Fruit fly (Drosophila melanogaster): ENCODE results near the gene Cog8.

Gene Cog8

DNA sequence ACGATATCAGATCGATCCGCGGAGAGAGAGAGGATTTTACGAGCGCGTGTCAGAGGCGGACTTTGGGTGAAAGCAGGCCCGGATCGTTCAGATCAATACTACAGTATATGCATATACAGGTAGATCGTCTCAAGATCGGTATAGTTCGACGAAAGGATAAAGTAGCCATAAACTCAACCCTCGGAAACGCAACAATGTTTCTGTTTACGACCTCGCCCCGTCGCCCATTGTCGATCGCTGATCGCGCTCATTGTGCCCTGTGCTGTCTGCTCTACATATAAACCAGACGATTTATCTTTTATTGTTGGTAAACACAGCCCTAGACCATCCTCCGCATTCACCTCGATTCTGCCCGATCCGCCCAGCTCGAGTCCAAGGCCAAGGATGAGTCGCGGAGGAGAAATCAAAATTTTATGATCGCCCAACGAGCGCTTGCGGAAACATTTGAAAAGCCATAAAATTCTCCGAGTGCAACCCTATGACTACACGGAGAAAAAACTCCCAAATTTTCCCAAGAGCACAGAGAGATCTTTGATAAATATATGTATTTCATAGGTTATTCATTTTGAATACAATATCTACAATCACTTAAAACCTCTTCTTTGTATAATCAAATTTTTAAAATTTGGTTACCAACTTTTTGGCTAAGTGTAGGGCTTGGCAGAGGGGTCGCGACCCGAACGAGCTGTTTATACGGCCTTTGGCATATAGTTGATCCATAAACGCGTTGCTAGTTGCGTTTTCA lies 46.0 kb downstream of the Cog8 start (continued):
- TF ChIP-seq slp2 (GFP tag; optimal IDR thresholded peaks at IDR 0.05) (peak; percentile 29), Sry-β (GFP tag; optimal IDR thresholded peaks at IDR 0.05) (no peak), lov (optimal IDR thresholded peaks at IDR 0.05) (no peak), lov (GFP tag; IDR thresholded peaks at IDR 0.05) (peak; percentile 52; the same call in 1 of the 3 replicates), Xbp1 (GFP tag; optimal IDR thresholded peaks at IDR 0.05) (peak; percentile 37), CG7963 (GFP tag; IDR thresholded peaks at IDR 0.05; ENCODE audit: partially characterized antibody) (no peak), CG15696 (tag; optimal IDR thresholded peaks at IDR 0.05) (peak; percentile 88), BtbVII (GFP tag; optimal IDR thresholded peaks at IDR 0.05) (no peak), D19B (GFP tag; optimal IDR thresholded peaks at IDR 0.05) (no peak), Blimp-1 (GFP tag; optimal IDR thresholded peaks at IDR 0.05) (peak; percentile 48), CG4328 (GFP tag; optimal IDR thresholded peaks at IDR 0.05) (no peak), CG4820 (GFP tag; optimal IDR thresholded peaks at IDR 0.05) (peak; percentile 70), chn (GFP tag; optimal IDR thresholded peaks at IDR 0.05) (peak; percentile 65), danr (GFP tag; IDR thresholded peaks at IDR 0.05) (no peak), Ets65A (GFP tag) (peak; percentile 86), trem (tag; optimal IDR thresholded peaks at IDR 0.05) (peak; percentile 48), Bdp1 (GFP tag; optimal IDR thresholded peaks at IDR 0.05) (peak; percentile 8), NFAT (GFP tag; IDR thresholded peaks at IDR 0.05) (no peak), slbo (GFP tag; IDR thresholded peaks at IDR 0.05) (no peak), TFAM (GFP tag; optimal IDR thresholded peaks at IDR 0.05) (peak; percentile 8), CG18599 (GFP tag; optimal IDR thresholded peaks at IDR 0.05) (no peak), CG33213 (GFP tag; optimal IDR thresholded peaks at IDR 0.05) (peak; percentile 24), Oli (tag; optimal IDR thresholded peaks at IDR 0.05) (peak; percentile 55), cad (GFP tag; optimal IDR thresholded peaks at IDR 0.05) (peak; percentile 98), CG11085 (GFP tag; IDR thresholded peaks at IDR 0.05) (no peak), CG9727 (GFP tag; optimal IDR thresholded peaks at IDR 0.05) (peak; percentile 83), CG2712 (tag; optimal IDR thresholded peaks at IDR 0.05) (peak; percentile 83), Usf (GFP tag; optimal IDR thresholded peaks at IDR 0.05) (peak; percentile 60), Abd-B (GFP tag; optimal IDR thresholded peaks at IDR 0.05) (peak; percentile 76), CG12236 (GFP tag; optimal IDR thresholded peaks at IDR 0.05) (peak; percentile 10), amos (GFP tag; IDR thresholded peaks at IDR 0.05; ENCODE audit: partially characterized antibody) (no peak), CG12155 (GFP tag; optimal IDR thresholded peaks at IDR 0.05) (peak; percentile 39), tgo (GFP tag; IDR thresholded peaks at IDR 0.05) (no peak; the same call in 2 of the 3 replicates), Pdp1 (GFP tag; optimal IDR thresholded peaks at IDR 0.05) (peak in 1 of 2 experiments; percentile 42), CG2202 (tag; optimal IDR thresholded peaks at IDR 0.05) (peak; percentile 74), Jarid2 (GFP tag; optimal IDR thresholded peaks at IDR 0.05) (no peak), CG10431 (GFP tag; optimal IDR thresholded peaks at IDR 0.05) (no peak), NC2α (GFP tag; optimal IDR thresholded peaks at IDR 0.05) (peak; percentile 41), btn (GFP tag; optimal IDR thresholded peaks at IDR 0.05) (peak; percentile 33), CG4617 (GFP tag; optimal IDR thresholded peaks at IDR 0.05; ENCODE audit: borderline replicate concordance) (no peak), Six4 (GFP tag; optimal IDR thresholded peaks at IDR 0.05) (peak; percentile 40), maf-S (GFP tag; optimal IDR thresholded peaks at IDR 0.05) (no peak), CG11696 (GFP tag; IDR thresholded peaks at IDR 0.05) (no peak), CG13287 (GFP tag; IDR thresholded peaks at IDR 0.05; ENCODE audit: partially characterized antibody) (no peak), CG11247 (GFP tag; IDR thresholded peaks at IDR 0.05) (no peak), onecut (GFP tag; IDR thresholded peaks at IDR 0.05) (peak; percentile 48), nau (GFP tag; optimal IDR thresholded peaks at IDR 0.05) (no peak), CG3995 (GFP tag; optimal IDR thresholded peaks at IDR 0.05) (no peak), Oaz (GFP tag; IDR thresholded peaks at IDR 0.05) (no peak), Fer1 (GFP tag; optimal IDR thresholded peaks at IDR 0.05) (no peak)
